Fruit fly (Drosophila melanogaster): Measurements from ENCODE around the gene CG34278.

- no peak for TF ChIP-seq Pif1B (GFP tag; optimal IDR thresholded peaks at IDR 0.05)
- TF ChIP-seq CG12605 (GFP tag; IDR thresholded peaks at IDR 0.05): no peak
- no peak for TF ChIP-seq Pif1A (GFP tag; optimal IDR thresholded peaks at IDR 0.05)
- TF ChIP-seq gl (tag; optimal IDR thresholded peaks at IDR 0.05): no peak
- TF ChIP-seq CG13204 (GFP tag; optimal IDR thresholded peaks at IDR 0.05): no peak
- TF ChIP-seq D1 (tag; optimal IDR thresholded peaks at IDR 0.05): no peak
- TF ChIP-seq CG9948 (tag; optimal IDR thresholded peaks at IDR 0.05): no peak
- TF ChIP-seq EcR (GFP tag; optimal IDR thresholded peaks at IDR 0.05): no peak
- no peak for TF ChIP-seq Ets98B (GFP tag; IDR thresholded peaks at IDR 0.05)
- TF ChIP-seq CG10348 (GFP tag; IDR thresholded peaks at IDR 0.05): no peak
- no peak for TF ChIP-seq Snoo (tag; optimal IDR thresholded peaks at IDR 0.05)
- no peak for TF ChIP-seq CG15710 (tag; optimal IDR thresholded peaks at IDR 0.05)
- TF ChIP-seq fd96Ca (GFP tag; IDR thresholded peaks at IDR 0.05): no peak
Measured at dm6 chr3R:17116231-17116630, 4.0 kb upstream of the CG34278 start.

Measured in whole organism, pupa.